Worm (Caenorhabditis elegans) whole organism, midembryonic: ENCODE data around the gene Y54G9A.7.

Experiments
- T22C8.4 ChIP-seq: fragments of 200-800 bp; sonication (Bioruptor generic); IDR thresholded peaks from 2 replicates; pipeline ENCODE4 v1.3.6; 2022; ENCODE audit warnings: missing genetic modification characterization, missing compliant biosample characterization
- cog-1 ChIP-seq: sonication (generic microtip); optimal IDR thresholded peaks from 2 replicates; lab custom pipeline; 2016; ENCODE audit warnings: missing genetic modification characterization, missing compliant biosample characterization
- klf-2 ChIP-seq: fragments of 200-800 bp; sonication (Bioruptor generic); conservative IDR thresholded peaks from 2 replicates; pipeline ENCODE4 v1.3.6; 2022; ENCODE audit warnings: missing genetic modification reagents, missing genetic modification characterization, missing compliant biosample characterization
- med-1 ChIP-seq: sonication (generic microtip); optimal IDR thresholded peaks from 2 replicates; lab custom pipeline; 2017; ENCODE audit warnings: missing genetic modification characterization, mild to moderate bottlenecking, missing compliant biosample characterization, antibody characterized with exemption, missing genetic modification reagents; ENCODE audit not compliant: insufficient read depth
- tab-1 ChIP-seq: fragments of 200-800 bp; sonication (Bioruptor generic); IDR thresholded peaks from 2 replicates; pipeline ENCODE4 v1.3.6; 2022; ENCODE audit warnings: missing genetic modification characterization, missing compliant biosample characterization

- TF ChIP-seq klf-2 (GFP tag; lab: Robert Waterston, UW) (no peak), med-1 (GFP tag; lab: Kevin White, UChicago) (no peak), tab-1 (GFP tag; lab: Robert Waterston, UW) (no peak), T22C8.4 (GFP tag; lab: Robert Waterston, UW) (no peak), cog-1 (tag; lab: Kevin White, UChicago) (no peak)
These were observed 37.4 kb upstream of the Y54G9A.7 start, which contains the start of gene arrd-11 for ce11 chrII:13763009-13763468.
